Fruit fly (Drosophila melanogaster) whole organism, adult: ENCODE data around the gene pum.

Experiments used
- CG14711 ChIP-seq: fragments of 200-800 bp; sonication (Bioruptor generic); optimal IDR thresholded peaks from 2 replicates; lab custom pipeline; 2018; ENCODE audit warnings: missing biosample characterization, mild to moderate bottlenecking, missing genetic modification characterization, moderate library complexity
- CG33017 ChIP-seq: fragments of 200-800 bp; sonication (Bioruptor generic); optimal IDR thresholded peaks from 2 replicates; lab custom pipeline; 2018; ENCODE audit warnings: missing biosample characterization, mild to moderate bottlenecking, missing genetic modification characterization, moderate library complexity
- CG5204 ChIP-seq: fragments of 200-800 bp; sonication (Bioruptor generic); optimal IDR thresholded peaks from 2 replicates; lab custom pipeline; 2016; ENCODE audit warnings: missing biosample characterization, missing genetic modification characterization
- CG7101 ChIP-seq: fragments of 200-800 bp; sonication (Bioruptor generic); optimal IDR thresholded peaks from 2 replicates; lab custom pipeline; 2018; ENCODE audit warnings: missing biosample characterization, mild to moderate bottlenecking, missing genetic modification characterization, moderate library complexity
- pad ChIP-seq: fragments of 200-800 bp; sonication (Bioruptor generic); optimal IDR thresholded peaks from 3 replicates; lab custom pipeline; 2017; ENCODE audit warnings: missing biosample characterization, missing genetic modification characterization, mild to moderate bottlenecking, moderate library complexity, missing genetic modification reagents
- toe ChIP-seq: fragments of 200-800 bp; sonication (Bioruptor generic); optimal IDR thresholded peaks from 2 replicates; lab custom pipeline; 2016; ENCODE audit warnings: missing biosample characterization, missing genetic modification characterization

- TF ChIP-seq CG14711 (tag; lab: Kevin White, UChicago) (no peak), CG5204 (GFP tag; lab: Kevin White, UChicago) (no peak), toe (GFP tag; lab: Kevin White, UChicago) (no peak), CG33017 (tag; lab: Kevin White, UChicago) (no peak), CG7101 (tag; lab: Kevin White, UChicago) (no peak), pad (GFP tag; lab: Kevin White, UChicago) (no peak)
These were observed 169.1 kb downstream of the pum start for dm6 chr3R:9068418-9068817.
